Worm (Caenorhabditis elegans) whole organism, mixed stage, embryonic: ENCODE results near the gene W03F9.11.

ENCODE experiments used
- bed-3 ChIP-seq: fragments of 200-800 bp; sonication (Bioruptor generic); optimal IDR thresholded peaks from 3 replicates; lab custom pipeline; 2018; ENCODE audit warnings: mild to moderate bottlenecking, missing genetic modification characterization, moderate library complexity, missing compliant biosample characterization
- mls-2 ChIP-seq: sonication (generic microtip); optimal IDR thresholded peaks from 2 replicates; lab custom pipeline; 2016; ENCODE audit warnings: mild to moderate bottlenecking, missing genetic modification characterization, moderate library complexity, missing compliant biosample characterization
- nhr-2 ChIP-seq: fragments of 150-350 bp; optimal IDR thresholded peaks from 2 replicates; lab custom pipeline; 2014; ENCODE audit warnings: missing biosample characterization, missing genetic modification characterization
- nhr-237 ChIP-seq: fragments of 150-350 bp; optimal IDR thresholded peaks from 2 replicates; lab custom pipeline; 2014; ENCODE audit warnings: missing biosample characterization, missing genetic modification characterization
- nhr-76 ChIP-seq: sonication (generic microtip); optimal IDR thresholded peaks from 2 replicates; lab custom pipeline; 2017; ENCODE audit warnings: missing biosample characterization, missing genetic modification characterization
- sem-2 ChIP-seq: fragments of 200-800 bp; sonication (Bioruptor generic); optimal IDR thresholded peaks from 2 replicates; lab custom pipeline; 2018; ENCODE audit warnings: mild to moderate bottlenecking, missing genetic modification characterization, missing compliant biosample characterization
- zip-8 ChIP-seq: fragments of 150-350 bp; optimal IDR thresholded peaks from 2 replicates; lab custom pipeline; 2014; ENCODE audit warnings: missing biosample characterization, missing genetic modification characterization

DNA sequence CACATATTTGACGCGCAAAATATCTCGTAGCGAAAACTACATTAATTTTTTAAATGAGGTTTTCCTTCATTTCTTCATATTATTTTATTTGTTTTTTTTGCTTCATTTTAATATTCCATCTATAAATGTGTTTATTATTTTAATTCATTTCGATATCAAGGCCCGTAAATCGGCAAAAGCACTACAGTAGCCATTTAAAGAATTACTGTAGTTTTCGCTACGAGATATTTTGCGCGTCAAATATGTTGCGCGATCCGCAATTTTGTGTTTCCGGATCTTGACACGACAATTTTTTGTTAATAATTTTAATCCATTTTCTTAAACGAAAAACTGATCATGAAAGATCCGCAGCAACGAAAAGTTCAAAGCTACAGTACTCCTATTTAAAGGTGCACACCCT lies 39.0 kb downstream of the W03F9.11 start:
- TF ChIP-seq nhr-76 (tag; lab: Kevin White, UChicago) (no peak), nhr-2 (tag; lab: Kevin White, UChicago) (no peak), mls-2 (tag; lab: Kevin White, UChicago) (no peak), bed-3 (GFP tag; lab: Kevin White, UChicago) (no peak), nhr-237 (tag; lab: Kevin White, UChicago) (no peak), zip-8 (tag; lab: Kevin White, UChicago) (no peak), sem-2 (GFP tag; lab: Kevin White, UChicago) (no peak)
